Fruit fly (Drosophila melanogaster): ENCODE results near the gene schuy.

Gene schuy

dm6 chr3L:20036610-20037009 is 50.7 kb downstream of the schuy start:
- TF ChIP-seq CG17801 (GFP tag; optimal IDR thresholded peaks at IDR 0.05; ENCODE audit: partially characterized antibody) = no peak

All from ovary, adult (tissue).